Worm (Caenorhabditis elegans): ENCODE results near the gene fbxb-105.

Gene fbxb-105

DNA sequence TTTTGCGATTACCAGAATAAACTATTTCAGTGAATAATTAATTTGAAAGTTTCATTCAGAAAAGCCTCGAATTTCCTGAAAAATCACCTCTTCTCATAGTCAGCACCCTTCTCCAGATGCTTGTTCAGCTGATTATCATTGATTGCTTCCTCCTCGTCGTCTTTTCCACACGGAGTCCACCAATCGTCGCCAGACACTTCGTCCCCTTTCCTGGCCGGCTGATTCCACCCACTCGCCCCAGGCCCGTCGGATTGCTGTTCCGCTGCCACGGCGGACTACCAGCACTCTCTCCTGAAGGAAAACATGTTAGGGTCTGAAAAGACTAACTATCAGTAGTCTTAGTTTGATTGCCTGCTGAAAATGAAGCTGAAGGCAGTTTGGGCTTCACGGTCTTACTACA is 10.1 kb upstream of the fbxb-105 start:
- TF ChIP-seq attf-5 (GFP tag; optimal IDR thresholded peaks at IDR 0.05) (no peak), zfh-2 (GFP tag; conservative IDR thresholded peaks at IDR 0.05) (peak; percentile 50), snpc-1.1 (tag; optimal IDR thresholded peaks at IDR 0.05; ENCODE audit: insufficient read depth) (no peak), B0336.3 (GFP tag; IDR thresholded peaks at IDR 0.05) (no peak), C17E4.6 (GFP tag; IDR thresholded peaks at IDR 0.05) (no peak)

DNA sequence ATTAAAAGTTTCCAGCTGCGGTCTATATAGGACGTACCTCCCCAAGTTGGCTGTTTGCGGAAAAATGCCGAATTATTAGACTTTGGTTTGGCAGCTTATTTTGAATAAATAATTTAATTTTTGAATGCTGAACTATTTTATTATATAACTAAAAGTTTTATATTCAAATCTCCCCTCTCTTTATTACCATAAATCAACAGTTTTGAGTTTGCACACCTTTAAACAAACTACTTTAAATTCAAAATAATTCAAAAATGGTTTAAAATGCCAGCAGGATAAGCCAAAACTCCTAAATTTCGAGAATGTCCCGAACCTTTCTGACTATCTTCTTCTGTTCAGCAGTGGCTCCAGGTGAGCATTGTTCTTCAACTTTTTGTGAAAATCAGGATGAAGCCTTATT is 8.6 kb upstream of the fbxb-105 start, which contains the start of gene F08D12.3:
Gene F08D12.3 (plus strand): TSS at position 301 of the 400 bp plus-strand sequence.
- TF ChIP-seq hlh-12 (tag; optimal IDR thresholded peaks at IDR 0.05): no peak
- TF ChIP-seq nfya-2 (GFP tag; IDR thresholded peaks at IDR 0.05): no peak
- TF ChIP-seq xnd-1 (tag; optimal IDR thresholded peaks at IDR 0.05): no peak
- no peak for TF ChIP-seq hmg-1.2 (GFP tag; IDR thresholded peaks at IDR 0.05)
- TF ChIP-seq ZK185.1 (tag; optimal IDR thresholded peaks at IDR 0.05; ENCODE audit: poor library complexity, severe bottlenecking): no peak
- no peak for TF ChIP-seq mes-4 (tag; optimal IDR thresholded peaks at IDR 0.05)
- no peak for TF ChIP-seq mxl-1 (tag; optimal IDR thresholded peaks at IDR 0.05)
- TF ChIP-seq tbp1 (GFP tag; optimal IDR thresholded peaks at IDR 0.05): no peak
- TF ChIP-seq F39B2.1 (GFP tag; IDR thresholded peaks at IDR 0.05): no peak
- TF ChIP-seq aptf-3 (GFP tag; IDR thresholded peaks at IDR 0.05): no peak
- TF ChIP-seq lir-1 (GFP tag; conservative IDR thresholded peaks at IDR 0.05): no peak
- TF ChIP-seq ccch-3 (GFP tag; optimal IDR thresholded peaks at IDR 0.05): no peak
- TF ChIP-seq C17E4.6 (GFP tag; IDR thresholded peaks at IDR 0.05): no peak
- TF ChIP-seq C06A6.2 (GFP tag; conservative IDR thresholded peaks at IDR 0.05): no peak
- no peak for TF ChIP-seq tlf-1 (GFP tag; optimal IDR thresholded peaks at IDR 0.05)
- TF ChIP-seq Y53G8AR.9 (GFP tag; conservative IDR thresholded peaks at IDR 0.05): no peak
- no peak for TF ChIP-seq hlh-26 (GFP tag; conservative IDR thresholded peaks at IDR 0.05)
- TF ChIP-seq egl-44 (GFP tag; IDR thresholded peaks at IDR 0.05): no peak
- TF ChIP-seq mel-28 (tag; optimal IDR thresholded peaks at IDR 0.05; ENCODE audit: borderline replicate concordance): no peak
- TF ChIP-seq Y67H2A.10 (GFP tag; conservative IDR thresholded peaks at IDR 0.05): no peak

DNA sequence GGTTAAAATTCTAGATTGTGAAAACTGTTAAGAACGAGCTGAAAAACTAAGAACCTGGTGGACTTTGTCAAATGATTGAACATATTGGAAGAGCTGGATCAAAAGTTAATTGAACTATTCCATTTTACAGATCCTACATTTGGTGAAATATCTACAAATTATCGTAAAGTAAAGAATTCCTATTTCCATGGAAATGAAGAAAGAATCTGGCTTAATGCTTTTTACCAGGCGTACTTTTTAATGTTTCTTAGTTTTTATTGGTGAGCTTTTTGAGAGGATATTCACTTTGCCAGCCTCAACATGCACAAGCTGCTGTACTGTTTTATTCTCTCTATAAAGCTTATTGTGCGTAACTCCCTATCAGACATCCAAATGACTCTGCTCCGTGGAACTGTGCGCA is 7.2 kb upstream of the fbxb-105 start, which contains the start of gene F08D12.4:
Gene F08D12.4 (plus strand): TSS at position 301 of the 400 bp plus-strand sequence.
- TF ChIP-seq Y67H2A.10 (GFP tag; conservative IDR thresholded peaks at IDR 0.05) (no peak), dpl-1 (GFP tag; optimal IDR thresholded peaks at IDR 0.05) (no peak), ztf-22 (GFP tag; optimal IDR thresholded peaks at IDR 0.05) (no peak), mxl-1 (tag; optimal IDR thresholded peaks at IDR 0.05) (no peak), ccch-3 (GFP tag; optimal IDR thresholded peaks at IDR 0.05) (no peak), B0261.1 (tag; optimal IDR thresholded peaks at IDR 0.05) (no peak), unc-62 (GFP tag; optimal IDR thresholded peaks at IDR 0.05) (no peak), Y79H2A.3 (GFP tag; conservative IDR thresholded peaks at IDR 0.05) (no peak), Y56A3A.18 (GFP tag; IDR thresholded peaks at IDR 0.05) (no peak), F33H1.4 (GFP tag; IDR thresholded peaks at IDR 0.05) (no peak), ceh-79 (tag; optimal IDR thresholded peaks at IDR 0.05) (no peak), C17E4.6 (GFP tag; IDR thresholded peaks at IDR 0.05) (no peak), egl-44 (GFP tag; IDR thresholded peaks at IDR 0.05) (no peak), ceh-100 (GFP tag; IDR thresholded peaks at IDR 0.05) (no peak)

DNA sequence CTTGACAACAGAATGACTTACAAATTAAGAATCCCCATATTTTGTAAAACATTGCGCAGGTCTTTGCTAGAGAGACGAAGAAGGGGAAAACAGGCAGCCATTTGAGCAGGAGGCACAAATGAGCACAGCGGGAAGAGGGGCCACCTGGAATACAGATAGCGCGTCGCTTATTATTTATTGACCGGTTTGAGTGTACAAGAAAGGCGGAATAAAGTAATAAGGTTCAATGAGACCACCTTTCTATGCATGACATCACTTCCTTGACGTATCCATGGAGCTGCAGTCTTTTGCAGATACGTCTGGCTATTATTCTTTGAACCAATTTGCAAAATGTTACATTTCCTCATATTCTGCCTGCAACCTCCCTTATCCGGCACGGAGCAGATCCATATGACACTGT is 4.2 kb upstream of the fbxb-105 start, which contains the start of gene fbxb-111:
Gene fbxb-111 (minus strand): TSS at position 101 of the 400 bp plus-strand sequence.
- TF ChIP-seq B0035.1 (tag; optimal IDR thresholded peaks at IDR 0.05) (no peak), D2030.7 (GFP tag; IDR thresholded peaks at IDR 0.05) (no peak), mel-28 (tag; optimal IDR thresholded peaks at IDR 0.05; ENCODE audit: borderline replicate concordance) (no peak), akir-1 (GFP tag; optimal IDR thresholded peaks at IDR 0.05) (no peak), ztf-28 (GFP tag; IDR thresholded peaks at IDR 0.05) (no peak), attf-5 (GFP tag; optimal IDR thresholded peaks at IDR 0.05) (no peak), F39B2.1 (GFP tag; IDR thresholded peaks at IDR 0.05) (no peak), ceh-58 (GFP tag; IDR thresholded peaks at IDR 0.05) (no peak), rec-8 (tag; optimal IDR thresholded peaks at IDR 0.05) (no peak)
